Worm (Caenorhabditis elegans): ENCODE results near the gene moc-1.
"Not testable (repeated sequence)": the region's sequence is repeated elsewhere in the genome, so short reads cannot be mapped to it uniquely, and the experiment has no call there.

- TF ChIP-seq aha-1 (tag) = peak; percentile 97
- TF ChIP-seq unc-39 (tag; optimal IDR thresholded peaks at IDR 0.05); fkh-10 (GFP tag; optimal IDR thresholded peaks at IDR 0.05); lin-15B (tag; optimal IDR thresholded peaks at IDR 0.05); zag-1 (tag; optimal IDR thresholded peaks at IDR 0.05); php-3 (GFP tag; IDR thresholded peaks at IDR 0.05): not testable (repeated sequence)
- TF ChIP-seq hmg-1.1 (GFP tag; IDR thresholded peaks at IDR 0.05) = peak; percentile 83
- TF ChIP-seq rbr-2 (tag; optimal IDR thresholded peaks at IDR 0.05) = peak; percentile 67
- peak; percentile 45; the same call in 1 of the 2 replicates for TF ChIP-seq ZK337.2 (GFP tag; IDR thresholded peaks at IDR 0.05)
- TF ChIP-seq dmd-6 (GFP tag; IDR thresholded peaks at IDR 0.05) = peak; percentile 59
- peak; percentile 42 for TF ChIP-seq unc-130 (GFP tag; optimal IDR thresholded peaks at IDR 0.05)
- TF ChIP-seq mep-1 (tag; optimal IDR thresholded peaks at IDR 0.05) = peak; percentile 80
These were observed 5.8 kb downstream of the moc-1 start for ce11 chrX:10132546-10133032.

All from whole organism, L4 larva.